Worm (Caenorhabditis elegans): Measurements from ENCODE around the gene M163.21.

The M163.21 gene

ce11 chrX:14480248-14480647 lies 13.6 kb downstream of the M163.21 start, which contains the start of gene gfi-3 (continued):
- no peak for TF ChIP-seq unc-62 (GFP tag; optimal IDR thresholded peaks at IDR 0.05 in 1 of 2)
- no peak for TF ChIP-seq unc-62 (tag; optimal IDR thresholded peaks at IDR 0.05)
- TF ChIP-seq ces-1 (GFP tag; optimal IDR thresholded peaks at IDR 0.05): no peak
- TF ChIP-seq spr-1 (tag; optimal IDR thresholded peaks at IDR 0.05): peak; percentile 46
- no peak for TF ChIP-seq F49E8.2 (tag; optimal IDR thresholded peaks at IDR 0.05; ENCODE audit: borderline replicate concordance)
- TF ChIP-seq arid-1 (GFP tag; conservative IDR thresholded peaks at IDR 0.05): peak; percentile 52; the same call in 1 of the 2 replicates
- peak; percentile 81 for TF ChIP-seq dpl-1 (GFP tag; optimal IDR thresholded peaks at IDR 0.05)
- TF ChIP-seq nhr-111 (GFP tag; optimal IDR thresholded peaks at IDR 0.05): no peak
- no peak for TF ChIP-seq lin-39 (tag; optimal IDR thresholded peaks at IDR 0.05)
- no peak for TF ChIP-seq php-3 (GFP tag; IDR thresholded peaks at IDR 0.05)
- no peak for TF ChIP-seq Y5F2A.4 (GFP tag; optimal IDR thresholded peaks at IDR 0.05)
- no peak for TF ChIP-seq lim-7 (GFP tag; IDR thresholded peaks at IDR 0.05)
- no peak for TF ChIP-seq snpc-1.2 (GFP tag; IDR thresholded peaks at IDR 0.05)
- TF ChIP-seq ceh-82 (tag; optimal IDR thresholded peaks at IDR 0.05): no peak
- TF ChIP-seq ctbp-1 (GFP tag; IDR thresholded peaks at IDR 0.05): peak; percentile 72
- peak; percentile 30 for TF ChIP-seq nhr-77 (tag; optimal IDR thresholded peaks at IDR 0.05)
- peak; percentile 43 for TF ChIP-seq nhr-11 (tag; optimal IDR thresholded peaks at IDR 0.05)
- no peak for TF ChIP-seq madf-9 (GFP tag; conservative IDR thresholded peaks at IDR 0.05)
- TF ChIP-seq nhr-6 (tag; optimal IDR thresholded peaks at IDR 0.05): peak; percentile 29
- no peak for TF ChIP-seq daf-8 (GFP tag; IDR thresholded peaks at IDR 0.05)
- no peak for TF ChIP-seq daf-19 (GFP tag; conservative IDR thresholded peaks at IDR 0.05)
- no peak for TF ChIP-seq F44E2.7 (GFP tag; IDR thresholded peaks at IDR 0.05)
- no peak for TF ChIP-seq dmd-9 (GFP tag; IDR thresholded peaks at IDR 0.05)
- TF ChIP-seq snpc-4 (tag; optimal IDR thresholded peaks at IDR 0.05): peak; percentile 55
- TF ChIP-seq ZK546.5 (tag; optimal IDR thresholded peaks at IDR 0.05): no peak
- TF ChIP-seq ceh-62 (tag; optimal IDR thresholded peaks at IDR 0.05): no peak
- TF ChIP-seq duxl-1 (tag; optimal IDR thresholded peaks at IDR 0.05; ENCODE audit: poor library complexity): peak; percentile 67
- TF ChIP-seq spr-3 (GFP tag; optimal IDR thresholded peaks at IDR 0.05): peak; percentile 12
- no peak for TF ChIP-seq cey-2 (tag; optimal IDR thresholded peaks at IDR 0.05; ENCODE audit: borderline replicate concordance, insufficient read depth)
- TF ChIP-seq lin-38 (GFP tag; IDR thresholded peaks at IDR 0.05): no peak
- TF ChIP-seq ztf-7 (tag; optimal IDR thresholded peaks at IDR 0.05): peak; percentile 45
- TF ChIP-seq F37D6.2 (tag; optimal IDR thresholded peaks at IDR 0.05): peak; percentile 53
- TF ChIP-seq zip-2 (tag; optimal IDR thresholded peaks at IDR 0.05): no peak
- peak; percentile 61; the same call in 1 of the 2 replicates for TF ChIP-seq tra-1 (GFP tag; IDR thresholded peaks at IDR 0.05)
- peak; percentile 92 for TF ChIP-seq mep-1 (tag; optimal IDR thresholded peaks at IDR 0.05)
- no peak for TF ChIP-seq D1046.2 (GFP tag; IDR thresholded peaks at IDR 0.05)
- TF ChIP-seq Y75B8A.6 (GFP tag; IDR thresholded peaks at IDR 0.05): no peak
- TF ChIP-seq nhr-25 (tag; optimal IDR thresholded peaks at IDR 0.05; ENCODE audit: borderline replicate concordance, insufficient read depth): peak; percentile 50
- peak; percentile 89 for TF ChIP-seq mes-2 (tag; optimal IDR thresholded peaks at IDR 0.05; ENCODE audit: poor library complexity, severe bottlenecking)
- TF ChIP-seq nhr-48 (tag; optimal IDR thresholded peaks at IDR 0.05): peak; percentile 66
- TF ChIP-seq nhr-76 (tag; optimal IDR thresholded peaks at IDR 0.05): no peak
- peak; percentile 61; the same call in 1 of the 2 replicates for TF ChIP-seq lin-1 (GFP tag; IDR thresholded peaks at IDR 0.05)
- no peak for TF ChIP-seq madf-5 (GFP tag; IDR thresholded peaks at IDR 0.05)
- TF ChIP-seq zip-11 (GFP tag; IDR thresholded peaks at IDR 0.05): no peak
- TF ChIP-seq Y105C5A.15 (GFP tag; IDR thresholded peaks at IDR 0.05): no peak
- TF ChIP-seq attf-4 (tag; optimal IDR thresholded peaks at IDR 0.05): no peak
- no peak for TF ChIP-seq aly-2 (tag; optimal IDR thresholded peaks at IDR 0.05)
- peak in 1 of 2 experiments; percentile 45 for TF ChIP-seq mdl-1 (tag; optimal IDR thresholded peaks at IDR 0.05)
- no peak for TF ChIP-seq unc-39 (tag; optimal IDR thresholded peaks at IDR 0.05)
- no peak for TF ChIP-seq R02D3.7 (tag; optimal IDR thresholded peaks at IDR 0.05)
- TF ChIP-seq lin-13 (GFP tag; optimal IDR thresholded peaks at IDR 0.05): peak; percentile 61
- TF ChIP-seq zag-1 (tag; optimal IDR thresholded peaks at IDR 0.05): no peak
- no peak for TF ChIP-seq ztf-11 (tag; optimal IDR thresholded peaks at IDR 0.05)
